Fruit fly (Drosophila melanogaster) S2 (cell line): ENCODE results near the gene Rpn9.

Source experiments
- CG8478 ChIP-seq: fragments of >200 bp; optimal IDR thresholded peaks from 2 replicates; lab custom pipeline; 2018
- CTCF ChIP-seq, 2 experiments: fragments of >200 bp; optimal IDR thresholded peaks; 2 replicates each; lab custom pipeline; 2018

The Rpn9 gene

DNA sequence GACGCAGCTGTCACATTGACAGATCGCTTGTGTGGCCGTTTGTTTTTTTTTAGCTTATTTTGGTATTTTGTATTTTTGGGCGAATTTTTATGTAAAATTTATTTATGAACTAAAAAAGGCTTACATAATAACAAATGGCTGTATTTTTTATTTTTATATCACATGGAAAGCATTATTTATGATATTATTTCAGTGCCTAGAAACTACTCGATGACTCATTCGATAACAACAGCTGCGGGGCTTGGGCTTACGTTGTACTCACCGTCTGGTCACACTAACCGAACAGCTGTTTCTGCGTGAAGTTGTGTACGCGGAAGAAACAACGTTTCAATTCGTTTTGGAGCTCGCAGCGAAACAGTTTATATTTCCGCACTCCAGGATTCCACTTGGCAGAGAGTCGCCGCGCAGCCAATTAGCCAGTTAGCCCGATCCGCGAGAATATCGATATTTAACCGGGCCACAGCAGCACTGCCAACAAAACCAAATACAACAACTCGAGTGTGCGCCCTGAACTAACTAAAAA is at the start of gene Rpn9, which contains the start of gene Hmgcr:
TSS of gene Rpn9 (minus strand) at position 473 of the 523 bp plus-strand sequence.
TSS of gene Hmgcr (plus strand) at position 335 of the 523 bp plus-strand sequence.
- TF ChIP-seq CG8478 (lab: Kevin White, UChicago) (no peak), CTCF (optimal IDR thresholded peaks at IDR 0.05; lab: Kevin White, UChicago) (no peak)

DNA sequence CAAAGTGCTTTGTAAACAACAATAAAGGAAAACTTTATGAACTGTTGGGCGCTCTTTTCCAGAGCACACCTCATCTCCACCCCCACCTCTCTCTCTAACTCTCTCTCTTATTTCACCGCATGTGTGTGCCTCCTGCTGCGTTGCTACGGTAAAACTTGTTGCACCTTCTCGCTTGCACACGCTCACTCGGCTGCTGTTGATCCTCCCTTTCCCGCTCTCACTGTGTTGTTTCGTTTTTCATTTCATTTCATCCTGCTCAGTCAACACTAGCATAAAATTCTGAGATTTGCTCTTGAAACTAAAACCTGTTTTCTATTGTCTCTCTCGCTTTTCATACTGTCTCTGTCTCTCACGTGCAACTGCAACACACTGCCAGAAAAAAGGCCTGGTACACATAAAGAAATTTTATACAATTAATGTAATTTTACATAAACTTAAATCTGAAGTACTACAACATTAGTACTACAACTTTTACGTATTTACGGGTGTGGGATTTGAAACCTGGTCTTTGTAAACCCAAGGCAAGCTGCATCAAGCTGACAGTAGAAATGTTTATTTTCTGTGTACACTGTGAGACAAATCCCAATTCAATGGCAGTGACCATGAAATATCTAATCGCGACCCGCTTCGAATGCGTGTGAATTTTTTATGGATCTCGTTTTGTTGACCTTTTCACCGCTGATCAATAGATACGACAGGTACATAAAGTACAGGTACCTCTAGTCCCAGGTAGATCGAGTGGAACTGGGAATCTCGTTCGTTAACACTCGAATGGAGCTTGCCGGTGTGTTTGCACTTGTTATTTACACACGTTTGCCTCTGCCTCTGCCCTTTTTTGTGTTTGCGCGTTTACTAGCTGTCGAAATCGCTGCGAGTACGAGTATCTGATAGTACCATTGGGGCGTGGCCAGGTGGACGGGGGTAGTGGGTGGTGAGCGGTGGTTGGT is 49.5 kb upstream of the Rpn9 start:
- TF ChIP-seq CG8478 (lab: Kevin White, UChicago) (no peak), CTCF (optimal IDR thresholded peaks at IDR 0.05; lab: Kevin White, UChicago) (no peak)

DNA sequence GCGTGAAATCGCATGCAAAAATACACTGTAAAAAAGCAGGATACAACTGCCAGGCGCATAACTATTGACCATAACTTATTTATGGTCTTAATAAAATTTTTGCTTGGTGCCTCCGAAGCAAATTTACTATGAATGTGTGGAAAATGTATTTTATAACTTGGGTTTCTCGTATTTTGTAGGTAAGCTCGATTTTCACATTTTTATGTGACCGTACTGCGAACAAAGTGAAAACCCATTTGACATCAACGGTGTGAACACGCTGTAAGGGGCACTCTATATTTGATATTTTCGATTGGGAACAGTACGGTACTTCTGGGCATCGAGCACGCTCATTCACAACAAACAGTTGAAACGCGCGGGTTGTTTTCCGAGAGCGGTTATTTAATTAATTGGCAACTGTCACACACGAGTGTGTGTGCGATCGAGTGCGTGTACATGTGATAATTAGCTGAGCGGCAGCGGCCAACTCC is 48.2 kb upstream of the Rpn9 start, which contains the start of the genes Nup98-96 and mbc:
TSS of gene Nup98-96 (minus strand) at position 156 of the 470 bp plus-strand sequence.
TSS of gene mbc (plus strand) at position 300 of the 470 bp plus-strand sequence.
- TF ChIP-seq CG8478 (lab: Kevin White, UChicago) (no peak), CTCF (optimal IDR thresholded peaks at IDR 0.05; lab: Kevin White, UChicago) (no peak)

DNA sequence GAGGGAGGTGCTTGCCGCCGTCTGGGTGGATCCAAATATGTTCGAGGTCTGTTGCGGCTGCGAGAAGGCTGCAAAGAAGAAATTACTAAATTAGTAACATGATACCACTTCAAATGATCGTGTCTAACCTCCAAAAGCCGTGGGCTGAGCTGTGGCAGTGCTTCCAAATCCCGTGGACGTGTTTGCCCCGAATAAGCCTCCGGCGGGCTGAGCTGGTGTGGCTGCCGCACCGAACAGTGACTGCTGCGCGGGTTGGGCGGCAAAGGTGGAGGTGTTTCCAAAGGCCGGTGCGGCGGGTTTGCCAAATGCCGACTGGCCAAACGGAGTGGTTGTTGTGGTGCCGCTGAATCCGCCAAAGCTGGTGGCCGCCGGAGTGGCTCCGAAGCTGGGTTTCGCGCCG is 47.5 kb upstream of the Rpn9 start:
- TF ChIP-seq CG8478 (lab: Kevin White, UChicago) (no peak), CTCF (optimal IDR thresholded peaks at IDR 0.05; lab: Kevin White, UChicago) (no peak)

DNA sequence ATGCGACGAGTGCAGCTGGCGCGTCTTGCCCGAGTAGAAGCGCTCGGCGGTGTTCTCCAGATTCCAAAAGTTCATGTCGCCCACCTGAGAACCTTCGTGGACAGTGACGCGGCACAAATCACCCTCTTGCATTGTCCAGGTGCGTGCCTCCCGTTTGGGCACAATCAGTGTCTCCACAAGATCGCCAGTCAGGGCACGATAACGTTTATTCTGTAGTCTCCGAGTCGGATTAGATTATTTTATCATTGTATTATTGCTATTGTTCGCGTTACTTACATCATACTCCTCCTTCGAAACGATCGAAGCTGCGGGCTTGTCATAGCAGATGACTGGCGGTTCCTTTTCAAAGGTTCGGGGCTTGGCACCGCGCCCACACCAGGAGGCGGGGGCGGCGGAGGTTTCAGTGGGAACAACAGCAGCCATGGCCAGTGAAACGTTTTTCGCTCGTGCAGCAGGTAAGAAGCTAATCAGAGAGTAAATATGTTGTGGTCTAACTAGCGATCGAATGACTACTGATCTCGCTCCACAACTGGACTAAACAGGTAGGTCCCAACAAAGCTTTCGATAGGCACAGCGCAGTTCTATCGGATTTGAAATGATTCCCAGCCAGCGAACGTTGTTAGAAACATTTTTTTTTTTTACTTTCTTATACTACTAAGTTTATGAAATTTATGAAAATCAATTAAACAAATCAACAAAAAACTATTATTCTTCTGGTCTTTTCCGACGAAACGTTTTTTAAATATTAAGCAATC is 40.5 kb upstream of the Rpn9 start, which contains the start of gene CG10208:
TSS of gene CG10208 (minus strand) at position 518 of the 755 bp plus-strand sequence.
- TF ChIP-seq CTCF (optimal IDR thresholded peaks at IDR 0.05; lab: Kevin White, UChicago) = no peak
- TF ChIP-seq CG8478 (lab: Kevin White, UChicago) = no peak

DNA sequence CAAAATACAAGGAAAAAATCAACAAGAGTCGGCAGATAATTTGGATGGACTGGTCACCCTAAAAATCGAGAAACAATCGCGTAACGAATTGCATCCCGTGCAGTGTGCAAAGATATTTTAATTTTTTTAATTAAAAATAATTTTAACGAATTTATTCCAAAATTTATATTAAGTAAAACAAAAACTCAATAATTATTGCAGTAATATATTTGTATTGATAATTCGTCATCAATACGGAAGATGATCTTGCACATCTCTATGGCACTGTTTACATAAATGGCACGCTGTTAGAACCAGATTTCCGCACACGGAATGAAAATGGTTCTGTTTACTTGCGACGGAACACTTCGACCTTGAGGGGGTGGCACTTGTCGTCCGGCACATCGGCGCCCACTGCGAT is 39.5 kb upstream of the Rpn9 start, which contains the start of gene tst:
TSS of gene tst (minus strand) at position 52 of the 400 bp plus-strand sequence.
- TF ChIP-seq CTCF (optimal IDR thresholded peaks at IDR 0.05; lab: Kevin White, UChicago) (no peak), CG8478 (lab: Kevin White, UChicago) (no peak)

DNA sequence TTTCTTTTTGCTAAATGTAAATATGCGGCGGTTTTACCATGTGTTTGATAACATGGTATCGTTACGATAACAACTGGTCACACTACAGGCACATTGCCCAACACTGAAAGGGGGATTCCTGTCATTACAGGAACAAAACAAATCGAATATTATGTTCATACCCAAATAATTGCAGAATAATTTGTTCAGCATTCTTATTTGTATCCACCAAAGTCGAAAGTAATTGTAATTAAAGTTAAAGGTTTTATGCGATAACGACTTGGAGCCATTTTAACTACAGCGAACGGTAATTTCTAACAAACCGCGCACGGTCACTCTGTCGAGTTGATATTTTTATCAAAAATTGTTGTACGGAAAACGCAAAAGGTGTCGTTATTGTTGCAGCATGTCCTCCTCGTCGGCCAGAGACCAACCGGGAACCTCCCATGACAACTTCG is 34.2 kb upstream of the Rpn9 start, which contains the start of the genes CG10214 and CG10375:
TSS of gene CG10214 (minus strand) at position 72 of the 437 bp plus-strand sequence.
TSS of gene CG10375 (plus strand) at position 296 of the 437 bp plus-strand sequence.
- TF ChIP-seq CTCF (optimal IDR thresholded peaks at IDR 0.05; lab: Kevin White, UChicago) = no peak

DNA sequence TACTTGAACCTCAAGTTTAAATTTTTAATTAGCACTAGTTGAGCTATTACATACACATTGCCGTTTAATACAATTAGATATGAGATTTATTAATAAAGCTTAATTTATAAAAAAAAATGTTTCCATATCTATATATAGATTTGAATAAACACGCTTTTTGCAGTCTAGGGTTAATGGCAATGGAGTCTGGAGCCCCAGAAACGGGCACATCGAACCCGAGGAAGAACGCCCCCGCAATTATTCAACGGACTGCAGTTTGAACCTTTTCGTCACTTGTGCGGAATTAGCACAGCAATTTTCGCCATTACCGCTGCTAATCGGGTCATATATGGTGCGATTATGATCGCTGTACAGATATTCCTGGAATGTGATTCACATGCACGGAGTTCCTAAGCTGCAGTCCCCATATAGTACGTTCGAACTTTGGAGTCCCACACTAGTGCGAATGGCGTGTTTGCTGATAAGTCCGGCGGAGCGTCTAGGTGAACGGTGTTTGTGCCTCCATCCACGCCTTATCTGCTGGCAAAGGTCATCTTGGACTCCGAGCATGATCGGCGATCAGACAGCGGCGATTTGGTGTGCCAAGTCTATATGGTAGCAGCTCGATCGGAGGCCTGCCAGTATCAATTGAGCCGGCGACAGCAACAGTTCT is 30.5 kb upstream of the Rpn9 start, which contains the start of gene Lsd-1:
TSS of gene Lsd-1 (plus strand) at position 236 of the 652 bp plus-strand sequence.
- TF ChIP-seq CG8478 (lab: Kevin White, UChicago) (no peak), CTCF (optimal IDR thresholded peaks at IDR 0.05; lab: Kevin White, UChicago) (no peak)

DNA sequence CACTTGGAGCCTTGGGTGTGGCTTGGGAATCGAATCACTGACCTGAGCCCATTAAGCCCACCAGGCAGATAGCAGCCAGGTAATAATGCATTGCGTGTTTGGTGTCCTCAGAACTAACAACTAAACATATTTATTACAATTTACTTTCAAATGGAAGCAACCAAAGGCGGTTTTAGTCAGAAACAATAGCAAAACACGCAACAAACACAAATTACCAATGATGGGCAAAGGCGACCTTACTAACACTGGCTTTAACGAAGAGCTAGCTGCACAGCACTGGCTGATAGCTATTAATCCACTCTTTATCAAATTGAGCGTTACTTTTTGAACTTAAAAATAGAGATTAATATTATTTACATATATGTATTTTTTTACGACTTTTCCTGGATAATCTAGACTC is 29.8 kb upstream of the Rpn9 start, which contains the start of gene udt:
TSS of gene udt (minus strand) at position 249 of the 400 bp plus-strand sequence.
- TF ChIP-seq CTCF (optimal IDR thresholded peaks at IDR 0.05; lab: Kevin White, UChicago) = no peak
- TF ChIP-seq CG8478 (lab: Kevin White, UChicago) = no peak

DNA sequence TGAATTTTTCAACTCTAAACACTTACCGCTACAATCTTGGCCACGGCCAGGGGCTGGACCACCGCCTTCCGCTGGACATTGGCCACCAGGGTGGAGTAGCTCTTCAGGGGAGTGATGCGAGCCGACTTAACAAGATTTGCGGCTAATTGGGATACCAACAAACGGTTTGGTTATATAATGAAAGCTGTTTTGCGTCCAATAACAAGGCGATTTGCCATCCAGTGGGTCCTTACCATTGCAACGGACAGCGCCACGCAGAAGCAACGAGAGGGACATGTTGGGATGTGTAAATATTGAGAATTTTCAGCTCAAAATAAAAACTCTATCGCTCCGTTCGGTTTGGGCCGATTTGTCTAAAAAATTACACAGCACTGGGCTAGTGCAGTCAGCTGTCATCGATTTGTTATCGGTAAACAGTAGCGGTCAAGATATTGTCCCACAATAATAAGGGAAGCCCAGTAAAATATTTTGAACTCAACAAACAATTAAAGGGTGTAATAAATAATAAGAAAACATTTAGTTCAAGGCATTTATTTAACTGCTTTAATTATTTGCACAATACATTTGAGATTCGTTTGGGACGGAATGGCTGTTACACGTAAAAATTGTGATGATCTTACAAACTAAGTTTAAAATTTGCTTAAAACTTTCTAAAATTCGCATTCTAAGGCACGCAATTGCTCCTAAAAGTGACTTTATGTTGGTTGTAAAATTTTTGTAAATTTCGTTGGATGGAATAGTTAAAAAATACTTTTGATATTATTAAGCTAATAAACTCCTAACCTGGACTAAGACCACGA is 27.2 kb upstream of the Rpn9 start, which contains the start of gene SdhD:
TSS of gene SdhD (minus strand) at position 382 of the 800 bp plus-strand sequence.
- TF ChIP-seq CG8478 (lab: Kevin White, UChicago) (no peak), CTCF (optimal IDR thresholded peaks at IDR 0.05; lab: Kevin White, UChicago) (no peak)

DNA sequence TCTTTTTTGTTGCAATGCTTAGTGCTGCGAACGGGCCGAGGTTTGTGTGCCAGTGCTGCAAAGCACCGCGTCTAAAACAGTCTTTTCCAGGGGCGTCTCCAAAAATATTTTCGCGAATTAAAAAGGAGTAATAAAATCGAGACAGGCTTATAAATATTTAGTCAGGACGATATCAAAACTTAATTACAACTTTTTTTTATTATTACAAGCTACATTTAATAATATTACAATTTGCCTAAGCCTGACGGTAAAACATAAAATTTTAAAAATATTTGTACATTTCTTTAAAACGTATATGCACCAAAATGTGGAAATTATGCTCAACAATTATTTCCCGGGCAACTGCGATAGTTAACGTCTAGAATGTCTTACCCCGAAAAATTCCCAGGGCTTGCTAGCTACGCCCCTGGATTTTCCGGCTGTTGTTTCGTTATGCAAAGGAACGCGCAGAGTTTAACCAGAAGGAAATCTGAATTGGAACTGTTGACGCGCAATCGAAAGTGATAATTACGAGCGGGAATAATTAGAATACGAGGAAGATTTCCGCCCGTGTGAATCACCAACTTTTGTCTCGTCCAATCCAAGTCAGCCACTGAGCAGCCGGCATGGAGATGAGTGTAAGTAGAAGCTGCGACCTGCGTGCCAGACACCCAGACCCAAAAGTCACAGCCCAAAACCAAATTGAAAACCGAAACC is 24.8 kb upstream of the Rpn9 start, which contains the start of the genes PTPMT1 and Hrd3:
TSS of gene PTPMT1 (plus strand) at position 428 of the 696 bp plus-strand sequence.
TSS of gene Hrd3 (minus strand) at position 646 of the 696 bp plus-strand sequence.
- TF ChIP-seq CG8478 (lab: Kevin White, UChicago) (no peak), CTCF (optimal IDR thresholded peaks at IDR 0.05; lab: Kevin White, UChicago) (no peak)

DNA sequence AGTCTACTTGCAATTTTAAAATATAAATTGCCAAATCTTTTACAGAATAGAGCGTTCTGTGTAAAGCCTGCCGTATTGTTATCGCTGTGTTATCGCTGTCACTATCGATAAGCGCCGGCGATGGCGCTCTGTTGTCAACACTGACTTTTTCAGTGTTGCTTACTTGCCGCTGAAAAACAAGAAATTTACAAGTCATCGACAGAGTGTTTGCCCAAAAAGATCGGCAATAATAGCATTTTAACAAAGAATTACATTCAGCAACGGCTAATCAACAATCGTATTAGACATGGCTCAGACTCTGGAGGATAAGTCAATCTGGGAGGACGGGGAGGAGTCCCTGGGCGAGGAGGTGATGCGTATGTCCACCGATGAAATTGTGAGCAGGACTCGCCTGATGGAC is 19.5 kb upstream of the Rpn9 start, which contains the start of the genes RanBP3 and Rpt5:
TSS of gene RanBP3 (minus strand) at position 107 of the 400 bp plus-strand sequence.
TSS of gene Rpt5 (plus strand) at position 149 of the 400 bp plus-strand sequence.
- TF ChIP-seq CG8478 (lab: Kevin White, UChicago) = no peak
- TF ChIP-seq CTCF (optimal IDR thresholded peaks at IDR 0.05; lab: Kevin White, UChicago) = peak in 1 of 2 experiments; percentile 4
